Fruit fly (Drosophila melanogaster): Measurements from ENCODE around the gene CG14443.

CG14443 gene

DNA sequence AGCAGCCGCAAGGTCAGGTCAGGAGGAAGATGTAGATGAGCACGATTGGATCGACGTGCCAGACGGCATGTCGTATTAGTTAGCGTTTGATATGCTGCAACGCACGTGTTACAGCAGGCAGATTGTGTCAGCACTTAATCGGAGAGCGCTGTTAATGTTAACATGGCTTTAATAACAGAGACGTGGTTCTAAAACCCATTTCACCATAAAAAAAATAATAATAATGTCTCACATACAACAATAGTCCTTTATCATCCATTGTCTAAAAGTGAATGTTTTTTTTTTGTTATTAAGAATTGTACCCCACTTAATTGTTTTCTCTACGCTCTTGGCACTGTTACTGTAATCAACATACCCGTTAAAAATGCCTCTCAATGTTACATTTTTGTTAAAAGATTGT, 34.5 kb upstream of the CG14443 start (continued):
- TF ChIP-seq dan (GFP tag; IDR thresholded peaks at IDR 0.05) (peak; percentile 56; the same call in 1 of the 2 replicates), Ptx1 (GFP tag; IDR thresholded peaks at IDR 0.05) (peak; percentile 99), ash1 (GFP tag; optimal IDR thresholded peaks at IDR 0.05) (peak; percentile 31), CG9437 (GFP tag; optimal IDR thresholded peaks at IDR 0.05) (no peak), CG3726 (GFP tag; IDR thresholded peaks at IDR 0.05) (peak; percentile 97), bab2 (GFP tag; optimal IDR thresholded peaks at IDR 0.05) (peak; percentile 86), CG1602 (GFP tag; optimal IDR thresholded peaks at IDR 0.05) (no peak), az2 (GFP tag; optimal IDR thresholded peaks at IDR 0.05) (no peak), Awh (GFP tag; IDR thresholded peaks at IDR 0.05) (peak; percentile 98), CG6683 (GFP tag; optimal IDR thresholded peaks at IDR 0.05) (peak; percentile 83), Dll (GFP tag; IDR thresholded peaks at IDR 0.05; ENCODE audit: partially characterized antibody) (no peak), Oli (tag; optimal IDR thresholded peaks at IDR 0.05) (peak; percentile 55), jigr1 (GFP tag; IDR thresholded peaks at IDR 0.05) (peak; percentile 96), gro (GFP tag; optimal IDR thresholded peaks at IDR 0.05) (peak; percentile 89), Fer1 (GFP tag; optimal IDR thresholded peaks at IDR 0.05) (peak; percentile 85), Rfx (GFP tag; IDR thresholded peaks at IDR 0.05) (peak; percentile 99), cato (GFP tag; optimal IDR thresholded peaks at IDR 0.05; ENCODE audit: borderline replicate concordance) (peak; percentile 70), pfk (GFP tag; optimal IDR thresholded peaks at IDR 0.05) (no peak), gt (GFP tag; IDR thresholded peaks at IDR 0.05) (peak; percentile 90), Ets97D (GFP tag; optimal IDR thresholded peaks at IDR 0.05) (peak; percentile 70), Sry-δ (GFP tag; optimal IDR thresholded peaks at IDR 0.05) (peak; percentile 52), klu (GFP tag; IDR thresholded peaks at IDR 0.05) (peak; percentile 96), cwo (GFP tag; optimal IDR thresholded peaks at IDR 0.05) (peak; percentile 87), CG9817 (tag; optimal IDR thresholded peaks at IDR 0.05) (no peak), Meics (GFP tag; optimal IDR thresholded peaks at IDR 0.05) (peak; percentile 95), Dip3 (GFP tag; optimal IDR thresholded peaks at IDR 0.05) (peak; percentile 95), MESR4 (GFP tag; optimal IDR thresholded peaks at IDR 0.05) (peak; percentile 7), CG17186 (GFP tag; optimal IDR thresholded peaks at IDR 0.05) (peak; percentile 36), CkIIα-i1 (GFP tag; IDR thresholded peaks at IDR 0.05) (peak; percentile 86), CG15011 (GFP tag; optimal IDR thresholded peaks at IDR 0.05) (peak; percentile 83), CG4854 (GFP tag; optimal IDR thresholded peaks at IDR 0.05) (peak; percentile 82), Camta (GFP tag; optimal IDR thresholded peaks at IDR 0.05) (peak; percentile 86), CG10959 (GFP tag; IDR thresholded peaks at IDR 0.05) (peak; percentile 75), H15 (GFP tag; IDR thresholded peaks at IDR 0.05) (peak; percentile 84), CG17612 (GFP tag; IDR thresholded peaks at IDR 0.05) (peak; percentile 94), gce (GFP tag; IDR thresholded peaks at IDR 0.05) (peak; percentile 97), jing (GFP tag; optimal IDR thresholded peaks at IDR 0.05) (no peak), crol (GFP tag; IDR thresholded peaks at IDR 0.05) (no peak), Stat92E (GFP tag; optimal IDR thresholded peaks at IDR 0.05) (peak in 1 of 3 experiments; percentile 20), sens (GFP tag) (peak; percentile 96), Ada2b (GFP tag; IDR thresholded peaks at IDR 0.05) (peak; percentile 98), bsh (GFP tag; optimal IDR thresholded peaks at IDR 0.05) (peak; percentile 70 to 90), CG4707 (GFP tag; optimal IDR thresholded peaks at IDR 0.05) (peak; percentile 58), trem (tag; optimal IDR thresholded peaks at IDR 0.05) (peak; percentile 16), eyg (GFP tag; optimal IDR thresholded peaks at IDR 0.05) (peak; percentile 83), chinmo (GFP tag; IDR thresholded peaks at IDR 0.05; ENCODE audit: partially characterized antibody) (no peak), tll (GFP tag; optimal IDR thresholded peaks at IDR 0.05) (no peak), CG2199 (GFP tag; IDR thresholded peaks at IDR 0.05) (peak; percentile 96), CG32767 (GFP tag; IDR thresholded peaks at IDR 0.05) (no peak), CG12104 (GFP tag; optimal IDR thresholded peaks at IDR 0.05) (peak; percentile 83), Hmr (GFP tag; optimal IDR thresholded peaks at IDR 0.05) (no peak)

Measured in whole organism, embryonic.